Fruit fly (Drosophila melanogaster) whole organism, adult: ENCODE measurements around the gene CG15317.

Source experiments
- CG11617 ChIP-seq: fragments of 200-800 bp; sonication (Bioruptor generic); optimal IDR thresholded peaks from 2 replicates; lab custom pipeline; 2017; ENCODE audit warnings: mild to moderate bottlenecking, missing biosample characterization, missing genetic modification reagents, missing genetic modification characterization
- CG12768 ChIP-seq: fragments of 200-800 bp; sonication (Bioruptor generic); optimal IDR thresholded peaks from 2 replicates; lab custom pipeline; 2017; ENCODE audit warnings: missing biosample characterization, missing genetic modification characterization, mild to moderate bottlenecking, moderate library complexity, missing genetic modification reagents
- CG14711 ChIP-seq: fragments of 200-800 bp; sonication (Bioruptor generic); optimal IDR thresholded peaks from 2 replicates; lab custom pipeline; 2018; ENCODE audit warnings: missing biosample characterization, mild to moderate bottlenecking, missing genetic modification characterization, moderate library complexity
- CG1620 ChIP-seq: fragments of 200-800 bp; sonication (Bioruptor generic); optimal IDR thresholded peaks from 2 replicates; lab custom pipeline; 2016; ENCODE audit warnings: missing biosample characterization, missing genetic modification characterization
- CG33017 ChIP-seq: fragments of 200-800 bp; sonication (Bioruptor generic); optimal IDR thresholded peaks from 2 replicates; lab custom pipeline; 2018; ENCODE audit warnings: missing biosample characterization, mild to moderate bottlenecking, missing genetic modification characterization, moderate library complexity
- CG5204 ChIP-seq: fragments of 200-800 bp; sonication (Bioruptor generic); optimal IDR thresholded peaks from 2 replicates; lab custom pipeline; 2016; ENCODE audit warnings: missing biosample characterization, missing genetic modification characterization
- CG7045 ChIP-seq: fragments of 200-800 bp; sonication (Bioruptor generic); optimal IDR thresholded peaks from 2 replicates; lab custom pipeline; 2017; ENCODE audit warnings: missing biosample characterization, mild to moderate bottlenecking, missing genetic modification characterization
- CG7101 ChIP-seq: fragments of 200-800 bp; sonication (Bioruptor generic); optimal IDR thresholded peaks from 2 replicates; lab custom pipeline; 2018; ENCODE audit warnings: missing biosample characterization, mild to moderate bottlenecking, missing genetic modification characterization, moderate library complexity
- Clk ChIP-seq: fragments of 200-800 bp; sonication (Bioruptor generic); optimal IDR thresholded peaks from 2 replicates; lab custom pipeline; 2017; ENCODE audit warnings: missing biosample characterization, missing genetic modification characterization
- Crg-1 ChIP-seq: fragments of 200-800 bp; sonication (Bioruptor generic); optimal IDR thresholded peaks from 2 replicates; lab custom pipeline; 2016; ENCODE audit warnings: missing biosample characterization, missing genetic modification characterization
- Hr96 ChIP-seq: fragments of 200-800 bp; sonication (Bioruptor generic); optimal IDR thresholded peaks from 2 replicates; lab custom pipeline; 2016; ENCODE audit warnings: missing biosample characterization, missing genetic modification characterization
- Mnt ChIP-seq: fragments of 200-800 bp; sonication (Bioruptor generic); optimal IDR thresholded peaks from 2 replicates; lab custom pipeline; 2016; ENCODE audit warnings: missing biosample characterization, mild to moderate bottlenecking, missing genetic modification characterization
- bab1 ChIP-seq: fragments of 200-800 bp; sonication (Bioruptor generic); optimal IDR thresholded peaks from 3 replicates; lab custom pipeline; 2019; ENCODE audit warnings: missing biosample characterization, mild to moderate bottlenecking, missing genetic modification characterization, moderate library complexity
- cic ChIP-seq: fragments of 200-800 bp; sonication (Bioruptor generic); optimal IDR thresholded peaks from 2 replicates; lab custom pipeline; 2017; ENCODE audit warnings: missing biosample characterization, mild to moderate bottlenecking, missing genetic modification characterization, moderate library complexity
- cnc ChIP-seq, 2 experiments: fragments of >200 bp; optimal IDR thresholded peaks; 2 replicates each; lab custom pipeline; 2017
- kay ChIP-seq: fragments of 200-800 bp; sonication (Bioruptor generic); peaks from one replicate; lab custom pipeline; 2016; ENCODE audit warnings: missing biosample characterization, missing genetic modification characterization, borderline replicate concordance
- ovo ChIP-seq: fragments of 200-800 bp; sonication (Bioruptor generic); optimal IDR thresholded peaks from 2 replicates; lab custom pipeline; 2016; ENCODE audit warnings: missing biosample characterization, missing genetic modification characterization
- pad ChIP-seq: fragments of 200-800 bp; sonication (Bioruptor generic); optimal IDR thresholded peaks from 3 replicates; lab custom pipeline; 2017; ENCODE audit warnings: missing biosample characterization, missing genetic modification characterization, mild to moderate bottlenecking, moderate library complexity, missing genetic modification reagents
- tj ChIP-seq: fragments of 200-800 bp; sonication (Bioruptor generic); optimal IDR thresholded peaks from 3 replicates; lab custom pipeline; 2017; ENCODE audit warnings: missing biosample characterization, mild to moderate bottlenecking, missing genetic modification characterization, moderate library complexity
- toe ChIP-seq: fragments of 200-800 bp; sonication (Bioruptor generic); optimal IDR thresholded peaks from 2 replicates; lab custom pipeline; 2016; ENCODE audit warnings: missing biosample characterization, missing genetic modification characterization

Gene CG15317

dm6 chrX:9576504-9577337, 20.4 kb upstream of the CG15317 start:
- TF ChIP-seq ovo, result no peak
- no peak for TF ChIP-seq CG33017 (tag; lab: Kevin White, UChicago)
- no peak for TF ChIP-seq CG5204 (GFP tag; lab: Kevin White, UChicago)
- TF ChIP-seq Clk, result no peak
- peak; percentile 36 for TF ChIP-seq CG7101
- no peak for TF ChIP-seq cnc (optimal IDR thresholded peaks at IDR 0.05; lab: Kevin White, UChicago)
- no peak for TF ChIP-seq CG11617
- no peak for TF ChIP-seq Hr96
- peak; percentile 27 for TF ChIP-seq Mnt (GFP tag; lab: Kevin White, UChicago)
- TF ChIP-seq cic (GFP tag; lab: Kevin White, UChicago), result peak; percentile 20
- no peak for TF ChIP-seq tj (GFP tag; lab: Kevin White, UChicago)
- TF ChIP-seq kay (GFP tag; lab: Kevin White, UChicago), result peak; percentile 19
- TF ChIP-seq CG12768 (GFP tag; lab: Kevin White, UChicago), result peak; percentile 16
- peak; percentile 25 for TF ChIP-seq pad (GFP tag; lab: Kevin White, UChicago)
- no peak for TF ChIP-seq CG14711 (tag; lab: Kevin White, UChicago)
- TF ChIP-seq toe (GFP tag; lab: Kevin White, UChicago), result no peak
- TF ChIP-seq CG7045, result no peak
- TF ChIP-seq Crg-1 (GFP tag; lab: Kevin White, UChicago), result peak; percentile 65
- no peak for TF ChIP-seq CG1620 (GFP tag; lab: Kevin White, UChicago)
- TF ChIP-seq bab1 (GFP tag; lab: Kevin White, UChicago), result no peak

dm6 chrX:9576147-9576503, 19.8 kb upstream of the CG15317 start, which contains the start of gene CG42395:
Gene CG42395 (minus strand): TSS chrX:9576247.
- TF ChIP-seq Clk (no peak), Hr96 (no peak), cic (GFP tag; lab: Kevin White, UChicago) (no peak), pad (GFP tag; lab: Kevin White, UChicago) (no peak)

DNA sequence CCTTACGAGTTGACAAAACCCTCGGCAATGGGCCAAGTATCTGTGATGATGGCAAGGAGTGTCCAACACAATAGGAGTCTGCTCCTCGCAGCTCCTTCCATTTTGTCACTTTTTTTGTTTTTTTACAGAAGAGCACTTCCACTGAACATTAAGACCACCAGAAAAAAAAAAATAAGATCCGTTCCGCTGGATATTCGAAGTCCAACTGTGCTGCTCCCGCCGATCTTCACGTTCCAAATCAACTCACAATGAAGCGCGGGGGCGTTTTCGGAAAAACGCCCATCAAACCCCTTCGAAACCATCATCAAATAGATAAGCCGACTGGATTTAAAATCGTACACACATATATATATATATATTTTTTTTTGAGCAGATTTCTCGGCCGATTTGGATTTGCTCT, 14.9 kb upstream of the CG15317 start, which contains the start of gene Cubn:
Cubn (minus strand) TSS at position 101 of the 400 bp plus-strand sequence.
- TF ChIP-seq cic (GFP tag; lab: Kevin White, UChicago), result no peak
- no peak for TF ChIP-seq CG14711 (tag; lab: Kevin White, UChicago)
- TF ChIP-seq CG11617, result no peak
- no peak for TF ChIP-seq CG33017 (tag; lab: Kevin White, UChicago)
- TF ChIP-seq CG1620 (GFP tag; lab: Kevin White, UChicago), result no peak
- TF ChIP-seq Clk, result no peak
- no peak for TF ChIP-seq toe (GFP tag; lab: Kevin White, UChicago)
- no peak for TF ChIP-seq Crg-1 (GFP tag; lab: Kevin White, UChicago)
- no peak for TF ChIP-seq CG7101
- TF ChIP-seq Hr96, result no peak
- TF ChIP-seq Mnt (GFP tag; lab: Kevin White, UChicago), result no peak
- no peak for TF ChIP-seq tj (GFP tag; lab: Kevin White, UChicago)
- no peak for TF ChIP-seq pad (GFP tag; lab: Kevin White, UChicago)
- no peak for TF ChIP-seq CG12768 (GFP tag; lab: Kevin White, UChicago)
- no peak for TF ChIP-seq CG5204 (GFP tag; lab: Kevin White, UChicago)
- no peak for TF ChIP-seq cnc (optimal IDR thresholded peaks at IDR 0.05; lab: Kevin White, UChicago)

DNA sequence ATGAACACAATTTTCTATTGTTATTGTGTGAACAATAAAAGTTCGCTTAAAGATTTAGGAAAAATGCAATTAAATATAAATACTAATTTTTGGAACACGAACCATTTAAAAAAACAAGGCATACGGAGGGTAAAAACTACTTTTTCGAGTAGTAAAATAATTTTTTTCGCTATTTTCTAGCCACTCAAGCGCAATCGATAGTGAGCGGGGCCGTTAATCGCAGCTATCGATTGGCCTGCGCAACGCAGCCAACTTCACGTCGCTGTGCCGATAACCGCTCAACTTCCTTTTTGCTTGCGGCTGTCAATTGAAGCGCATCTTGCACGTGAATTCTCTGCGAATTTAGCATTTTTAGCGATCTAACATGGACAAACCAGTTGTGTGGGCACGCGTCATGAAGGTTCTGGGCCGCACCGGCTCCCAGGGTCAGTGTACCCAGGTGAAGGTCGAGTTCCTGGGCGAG, 2.0 kb downstream of the CG15317 start, which contains the start of gene RpS28b:
RpS28b (plus strand) TSS at position 278 of the 463 bp plus-strand sequence.
- TF ChIP-seq pad (GFP tag; lab: Kevin White, UChicago) (peak; percentile 88), Crg-1 (GFP tag; lab: Kevin White, UChicago) (peak; percentile 92), Hr96 (peak; percentile 98), CG33017 (tag; lab: Kevin White, UChicago) (peak; percentile 58), tj (GFP tag; lab: Kevin White, UChicago) (peak; percentile 84), cic (GFP tag; lab: Kevin White, UChicago) (peak; percentile 44), CG7045 (peak; percentile 63), cnc (optimal IDR thresholded peaks at IDR 0.05; lab: Kevin White, UChicago) (no peak), Mnt (GFP tag; lab: Kevin White, UChicago) (peak; percentile 95), bab1 (GFP tag; lab: Kevin White, UChicago) (peak; percentile 92), CG11617 (peak; percentile 94), toe (GFP tag; lab: Kevin White, UChicago) (peak; percentile 41), CG12768 (GFP tag; lab: Kevin White, UChicago) (peak; percentile 74), kay (GFP tag; lab: Kevin White, UChicago) (no peak), CG1620 (GFP tag; lab: Kevin White, UChicago) (peak; percentile 98), Clk (peak; percentile 3), CG7101 (peak; percentile 94), CG14711 (tag; lab: Kevin White, UChicago) (peak; percentile 62), ovo (peak; percentile 98), CG5204 (GFP tag; lab: Kevin White, UChicago) (peak; percentile 47)

DNA sequence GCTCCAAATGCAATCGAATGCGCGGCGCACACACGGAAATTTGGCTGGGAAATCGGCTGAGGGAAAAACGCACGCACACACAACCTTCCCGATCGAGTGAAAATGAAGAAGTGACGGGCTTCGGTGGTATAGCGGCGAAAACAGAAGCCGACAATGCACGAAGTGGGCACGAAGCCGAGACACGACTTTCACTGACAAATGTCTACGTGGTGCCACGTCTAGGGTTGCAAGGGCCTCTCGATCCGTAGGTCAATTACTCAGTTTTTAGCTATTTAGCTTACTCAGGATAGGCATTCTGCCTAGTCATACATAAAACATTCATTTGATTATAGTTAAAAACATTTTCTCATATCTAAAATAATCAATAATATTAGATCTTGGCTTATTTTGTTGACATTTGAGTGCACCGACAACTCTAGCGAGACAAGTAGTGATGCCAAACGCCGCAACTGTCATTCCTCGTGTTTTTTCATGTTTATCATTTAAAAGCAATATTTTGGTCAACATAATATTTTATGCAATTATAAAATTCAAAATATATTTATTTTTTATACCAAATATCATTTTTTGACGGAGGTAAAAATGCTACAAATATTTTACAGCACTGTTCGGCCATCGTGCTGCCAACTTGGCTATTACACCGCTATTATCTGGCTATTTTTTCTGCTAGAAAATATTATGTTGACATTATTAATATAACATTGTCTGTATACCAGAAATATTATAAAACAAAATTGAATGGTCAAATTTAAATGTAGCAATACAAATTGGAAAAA, 2.6 kb downstream of the CG15317 start:
- TF ChIP-seq bab1 (GFP tag; lab: Kevin White, UChicago) (peak; percentile 94), CG14711 (tag; lab: Kevin White, UChicago) (peak; percentile 99), tj (GFP tag; lab: Kevin White, UChicago) (peak; percentile 69), CG11617 (peak; percentile 92), CG1620 (GFP tag; lab: Kevin White, UChicago) (peak; percentile 91), Mnt (GFP tag; lab: Kevin White, UChicago) (peak; percentile 88), CG33017 (tag; lab: Kevin White, UChicago) (peak; percentile 81), cic (GFP tag; lab: Kevin White, UChicago) (peak; percentile 9), cnc (optimal IDR thresholded peaks at IDR 0.05; lab: Kevin White, UChicago) (no peak), CG7101 (peak; percentile 95), CG5204 (GFP tag; lab: Kevin White, UChicago) (peak; percentile 82), CG7045 (peak; percentile 84), CG12768 (GFP tag; lab: Kevin White, UChicago) (peak; percentile 90), kay (GFP tag; lab: Kevin White, UChicago) (no peak), Hr96 (peak; percentile 91), toe (GFP tag; lab: Kevin White, UChicago) (peak; percentile 87), ovo (peak; percentile 81), pad (GFP tag; lab: Kevin White, UChicago) (peak; percentile 82), Clk (peak; percentile 70), Crg-1 (GFP tag; lab: Kevin White, UChicago) (peak; percentile 93)
